Worm (Caenorhabditis elegans): ENCODE results near the gene C27F2.6.

Gene C27F2.6

DNA sequence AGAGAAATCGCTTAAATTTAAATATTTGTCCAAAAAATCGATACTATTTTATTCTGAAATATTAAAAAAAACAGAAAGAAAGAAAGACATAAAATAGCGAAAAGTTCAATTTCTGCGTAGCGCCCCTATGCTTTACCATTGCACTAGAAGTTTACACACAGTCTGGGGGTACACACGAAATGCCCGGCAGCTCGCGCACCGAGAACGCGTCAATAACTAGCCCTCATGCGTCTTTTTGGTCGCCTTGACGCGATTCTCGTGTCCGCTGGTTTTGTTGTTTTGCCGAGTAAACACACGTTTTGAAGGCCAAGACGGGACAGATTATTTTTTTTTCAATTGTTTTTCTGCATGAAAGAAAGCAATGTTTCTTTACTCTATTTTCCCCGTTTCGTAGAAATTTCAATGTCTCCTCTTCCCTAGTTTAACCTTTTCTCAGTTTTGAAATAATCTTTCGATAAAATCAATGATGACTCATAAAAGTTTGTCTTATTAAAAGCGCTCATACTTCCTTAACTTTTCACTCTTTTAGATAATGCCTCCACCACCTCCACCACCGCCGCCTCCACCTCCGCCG is 37.9 kb upstream of the C27F2.6 start, which contains the start of gene wip-1 (continued):
- TF ChIP-seq zfp-3 (GFP tag; conservative IDR thresholded peaks at IDR 0.05), result peak; percentile 94
- no peak for TF ChIP-seq aly-2 (tag; optimal IDR thresholded peaks at IDR 0.05)
- peak; percentile 18 for TF ChIP-seq ztf-11 (tag; optimal IDR thresholded peaks at IDR 0.05)
- no peak for TF ChIP-seq Y75B8A.6 (GFP tag; IDR thresholded peaks at IDR 0.05)
- TF ChIP-seq unc-39 (tag; optimal IDR thresholded peaks at IDR 0.05), result peak; percentile 19
- peak; percentile 85 for TF ChIP-seq zfp-2 (tag; optimal IDR thresholded peaks at IDR 0.05)
- TF ChIP-seq set-16 (GFP tag; IDR thresholded peaks at IDR 0.05), result peak; percentile 60
- peak; percentile 83 for TF ChIP-seq Y48G9A.11 (GFP tag; IDR thresholded peaks at IDR 0.05)
- TF ChIP-seq spr-3 (GFP tag; optimal IDR thresholded peaks at IDR 0.05), result peak; percentile 89
- TF ChIP-seq php-3 (GFP tag; IDR thresholded peaks at IDR 0.05), result peak; percentile 93
- peak; percentile 96 for TF ChIP-seq lin-1 (GFP tag; IDR thresholded peaks at IDR 0.05)
- peak; percentile 87; the same call in 1 of the 2 replicates for TF ChIP-seq saeg-2 (GFP tag; IDR thresholded peaks at IDR 0.05)
- TF ChIP-seq ama-1 (optimal IDR thresholded peaks at IDR 0.05), result peak; percentile 36
- TF ChIP-seq nhr-25 (tag; optimal IDR thresholded peaks at IDR 0.05; ENCODE audit: borderline replicate concordance, insufficient read depth), result peak; percentile 95
- no peak for TF ChIP-seq tag-97 (GFP tag; IDR thresholded peaks at IDR 0.05)
- peak; percentile 96 for TF ChIP-seq mes-2 (tag; optimal IDR thresholded peaks at IDR 0.05; ENCODE audit: poor library complexity, severe bottlenecking)
- TF ChIP-seq Y5F2A.4 (GFP tag; optimal IDR thresholded peaks at IDR 0.05), result peak; percentile 77
- peak; percentile 33 for TF ChIP-seq ces-1 (GFP tag; optimal IDR thresholded peaks at IDR 0.05)
- TF ChIP-seq gei-8 (GFP tag; optimal IDR thresholded peaks at IDR 0.05), result peak; percentile 11
- TF ChIP-seq mdl-1 (tag; optimal IDR thresholded peaks at IDR 0.05), result peak; percentile 20 to 82
- TF ChIP-seq jun-1 (tag; optimal IDR thresholded peaks at IDR 0.05), result peak; percentile 95
- peak; percentile 96 for TF ChIP-seq dmd-6 (GFP tag; IDR thresholded peaks at IDR 0.05)
- TF ChIP-seq F26F4.8 (GFP tag; conservative IDR thresholded peaks at IDR 0.05), result no peak
- TF ChIP-seq lir-3 (tag; optimal IDR thresholded peaks at IDR 0.05), result peak; percentile 52
- TF ChIP-seq dve-1 (tag; optimal IDR thresholded peaks at IDR 0.05; ENCODE audit: insufficient read depth), result peak; percentile 100
- TF ChIP-seq daf-8 (GFP tag; IDR thresholded peaks at IDR 0.05), result no peak
- peak; percentile 69 for TF ChIP-seq ceh-32 (tag; optimal IDR thresholded peaks at IDR 0.05; ENCODE audit: poor library complexity)
- peak; percentile 98 for TF ChIP-seq rbr-2 (tag; optimal IDR thresholded peaks at IDR 0.05)
- TF ChIP-seq F37D6.2 (tag; optimal IDR thresholded peaks at IDR 0.05), result peak; percentile 95
- TF ChIP-seq mxl-2 (GFP tag; conservative IDR thresholded peaks at IDR 0.05), result peak; percentile 62
- TF ChIP-seq spr-1 (tag; optimal IDR thresholded peaks at IDR 0.05), result peak; percentile 96
- no peak for TF ChIP-seq daf-12 (tag; optimal IDR thresholded peaks at IDR 0.05)
- peak; percentile 98 for TF ChIP-seq nhr-11 (tag; optimal IDR thresholded peaks at IDR 0.05)
- peak; percentile 100 for TF ChIP-seq aha-1 (tag)
- peak; percentile 66 for TF ChIP-seq zag-1 (tag; optimal IDR thresholded peaks at IDR 0.05)
- peak; percentile 91 for TF ChIP-seq nhr-48 (tag; optimal IDR thresholded peaks at IDR 0.05)
- no peak for TF ChIP-seq skn-1 (tag; optimal IDR thresholded peaks at IDR 0.05)
- peak; percentile 38 for TF ChIP-seq ceh-28 (tag; optimal IDR thresholded peaks at IDR 0.05)
- peak; percentile 94 for TF ChIP-seq nhr-42 (GFP tag; IDR thresholded peaks at IDR 0.05)
- TF ChIP-seq lim-7 (GFP tag; IDR thresholded peaks at IDR 0.05), result peak; percentile 76
- TF ChIP-seq egl-43 (GFP tag; IDR thresholded peaks at IDR 0.05), result peak; percentile 96
- peak; percentile 95 for TF ChIP-seq daf-19 (GFP tag; conservative IDR thresholded peaks at IDR 0.05)
- no peak for TF ChIP-seq egl-27 (tag; optimal IDR thresholded peaks at IDR 0.05)
- TF ChIP-seq nhr-10 (tag; optimal IDR thresholded peaks at IDR 0.05), result peak; percentile 44
- TF ChIP-seq pha-4 (GFP tag; IDR thresholded peaks at IDR 0.05), result peak; percentile 96
- peak; percentile 73 for TF ChIP-seq pha-4 (tag; optimal IDR thresholded peaks at IDR 0.05)
- TF ChIP-seq ZK546.5 (tag; optimal IDR thresholded peaks at IDR 0.05), result peak in 1 of 2 experiments; percentile 53
- peak; percentile 93 for TF ChIP-seq F10B5.3 (tag; optimal IDR thresholded peaks at IDR 0.05)
- TF ChIP-seq nhr-77 (tag; optimal IDR thresholded peaks at IDR 0.05), result peak; percentile 98
- TF ChIP-seq ZK337.2 (GFP tag; IDR thresholded peaks at IDR 0.05), result peak; percentile 69; the same call in 1 of the 2 replicates
- TF ChIP-seq snpc-1.2 (GFP tag; IDR thresholded peaks at IDR 0.05), result peak; percentile 78
